Fruit fly (Drosophila melanogaster) whole organism, embryonic: ENCODE measurements around the gene CG15403.

Source experiments
- Antp ChIP-seq: fragments of 200-800 bp; sonication (Bioruptor generic); optimal IDR thresholded peaks from 3 replicates; lab custom pipeline; 2016; ENCODE audit warnings: missing biosample characterization, missing genetic modification characterization
- CG10366 ChIP-seq: fragments of 200-800 bp; sonication (Bioruptor generic); IDR thresholded peaks from 2 replicates; pipeline ENCODE4 v1.3.6; 2022; ENCODE audit warnings: missing biosample characterization, missing genetic modification characterization
- CG11093 ChIP-seq: fragments of 200-800 bp; sonication (Bioruptor generic); IDR thresholded peaks from 3 replicates; pipeline ENCODE4 v1.3.6; 2022; ENCODE audit warnings: missing biosample characterization, missing genetic modification characterization
- CG11398 ChIP-seq: fragments of 200-800 bp; sonication (Bioruptor generic); optimal IDR thresholded peaks from 2 replicates; lab custom pipeline; 2016; ENCODE audit warnings: missing biosample characterization, missing genetic modification characterization
- CG11456 ChIP-seq: fragments of 200-800 bp; sonication (Bioruptor generic); IDR thresholded peaks from 3 replicates; pipeline ENCODE4 v1.3.6; 2022; ENCODE audit warnings: missing biosample characterization, missing genetic modification characterization
- CG14441 ChIP-seq: fragments of 200-800 bp; sonication (Bioruptor generic); IDR thresholded peaks from 2 replicates; pipeline ENCODE4 v1.3.6; 2022; ENCODE audit warnings: missing biosample characterization, missing genetic modification characterization
- CG15011 ChIP-seq: fragments of 200-800 bp; sonication (Bioruptor generic); optimal IDR thresholded peaks from 3 replicates; lab custom pipeline; 2018; ENCODE audit warnings: missing biosample characterization, mild to moderate bottlenecking, missing genetic modification characterization
- CG17186 ChIP-seq: fragments of 200-800 bp; sonication (Bioruptor generic); optimal IDR thresholded peaks from 3 replicates; lab custom pipeline; 2017; ENCODE audit warnings: missing biosample characterization, missing genetic modification reagents, missing genetic modification characterization
- CG17361 ChIP-seq: fragments of 200-800 bp; sonication (Bioruptor generic); IDR thresholded peaks from 3 replicates; pipeline ENCODE4 v1.3.6; 2022; ENCODE audit warnings: missing biosample characterization, missing genetic modification characterization
- CG17568 ChIP-seq: fragments of 200-800 bp; sonication (Bioruptor generic); optimal IDR thresholded peaks from 2 replicates; lab custom pipeline; 2018; ENCODE audit warnings: missing biosample characterization, mild to moderate bottlenecking, missing genetic modification characterization, moderate library complexity
- CG2202 ChIP-seq: fragments of 200-800 bp; sonication (Bioruptor generic); optimal IDR thresholded peaks from 2 replicates; lab custom pipeline; 2018; ENCODE audit warnings: missing biosample characterization, mild to moderate bottlenecking, missing genetic modification characterization
- CG32772 ChIP-seq: fragments of 200-800 bp; sonication (Bioruptor generic); IDR thresholded peaks from 2 replicates; pipeline ENCODE4 v1.3.6; 2022; ENCODE audit warnings: missing biosample characterization, missing genetic modification characterization
- CG33213 ChIP-seq: fragments of 200-800 bp; sonication (Bioruptor generic); optimal IDR thresholded peaks from 3 replicates; lab custom pipeline; 2016; ENCODE audit warnings: missing biosample characterization, missing genetic modification characterization
- CG3407 ChIP-seq: fragments of 200-800 bp; sonication (Bioruptor generic); optimal IDR thresholded peaks from 2 replicates; lab custom pipeline; 2018; ENCODE audit warnings: missing biosample characterization, mild to moderate bottlenecking, missing genetic modification characterization
- CG6854 ChIP-seq: fragments of 200-800 bp; sonication (Bioruptor generic); optimal IDR thresholded peaks from 3 replicates; lab custom pipeline; 2017; ENCODE audit warnings: missing biosample characterization, mild to moderate bottlenecking, missing genetic modification characterization
- CG8089 ChIP-seq: fragments of 200-800 bp; sonication (Bioruptor generic); optimal IDR thresholded peaks from 3 replicates; lab custom pipeline; 2016; ENCODE audit warnings: missing biosample characterization, missing genetic modification characterization
- CG8388 ChIP-seq: fragments of 200-800 bp; sonication (Bioruptor generic); optimal IDR thresholded peaks from 2 replicates; lab custom pipeline; 2019; ENCODE audit warnings: missing biosample characterization, mild to moderate bottlenecking, missing genetic modification characterization, moderate library complexity
- CG8478 ChIP-seq: fragments of >200 bp; optimal IDR thresholded peaks from 2 replicates; lab custom pipeline; 2018
- CG8924 ChIP-seq: fragments of 200-800 bp; optimal IDR thresholded peaks from 3 replicates; lab custom pipeline; 2019; ENCODE audit warnings: missing biosample characterization, mild to moderate bottlenecking, missing genetic modification characterization, moderate library complexity
- D19B ChIP-seq: fragments of 200-800 bp; sonication (Bioruptor generic); optimal IDR thresholded peaks from 2 replicates; lab custom pipeline; 2017; ENCODE audit warnings: missing biosample characterization, mild to moderate bottlenecking, missing genetic modification characterization
- Dek ChIP-seq: fragments of 200-800 bp; sonication (Bioruptor generic); optimal IDR thresholded peaks from 3 replicates; lab custom pipeline; 2019; ENCODE audit warnings: missing biosample characterization, mild to moderate bottlenecking, missing genetic modification characterization, moderate library complexity
- E2f1 ChIP-seq: fragments of 200-800 bp; sonication (Bioruptor generic); IDR thresholded peaks from 2 replicates; pipeline ENCODE4 v1.3.6; 2022; ENCODE audit warnings: missing biosample characterization, missing genetic modification characterization
- Hr51 ChIP-seq, 2 experiments: fragments of 200-800 bp; sonication (Bioruptor generic); optimal IDR thresholded peaks; 2 replicates in 1 of 2; 3 replicates in 1 of 2; lab custom pipeline; 2016 to 2018; ENCODE audit warnings: missing biosample characterization in 2 of 2, missing genetic modification characterization in 2 of 2, mild to moderate bottlenecking in 1 of 2, moderate library complexity in 1 of 2
- Hr78 ChIP-seq, 2 experiments: fragments of 200-800 bp in 1 of 2; fragments of >200 bp in 1 of 2; sonication (Bioruptor generic) in 1 of 2; optimal IDR thresholded peaks; 2 replicates each; lab custom pipeline; 2017 to 2019; ENCODE audit warnings: missing biosample characterization in 2 of 2, missing genetic modification characterization in 2 of 2, mild to moderate bottlenecking in 1 of 2, moderate library complexity in 1 of 2
- Lpt ChIP-seq: fragments of >200 bp; optimal IDR thresholded peaks from 2 replicates; lab custom pipeline; 2018; ENCODE audit warnings: missing biosample characterization, missing genetic modification characterization
- Neu2 ChIP-seq: fragments of 200-800 bp; sonication (Bioruptor generic); optimal IDR thresholded peaks from 3 replicates; lab custom pipeline; 2016; ENCODE audit warnings: missing biosample characterization, missing genetic modification characterization, borderline replicate concordance
- Nf-YA ChIP-seq: fragments of 200-800 bp; sonication (Bioruptor generic); IDR thresholded peaks from 2 replicates; pipeline ENCODE4 v1.3.6; 2022; ENCODE audit warnings: missing biosample characterization, missing genetic modification characterization
- Nf-YB ChIP-seq: fragments of 200-800 bp; sonication (Bioruptor generic); optimal IDR thresholded peaks from 3 replicates; lab custom pipeline; 2019; ENCODE audit warnings: missing biosample characterization, mild to moderate bottlenecking, missing genetic modification characterization, moderate library complexity
- Side ChIP-seq: fragments of 200-800 bp; sonication (Bioruptor generic); optimal IDR thresholded peaks from 2 replicates; lab custom pipeline; 2016; ENCODE audit warnings: missing biosample characterization, missing genetic modification characterization
- Spps ChIP-seq: fragments of 200-800 bp; sonication (Bioruptor generic); optimal IDR thresholded peaks from 2 replicates; lab custom pipeline; 2018; ENCODE audit warnings: missing biosample characterization, mild to moderate bottlenecking, missing genetic modification characterization
- ase ChIP-seq: fragments of 200-800 bp; sonication (Bioruptor generic); IDR thresholded peaks from 3 replicates; pipeline ENCODE4 v1.3.6; 2022; ENCODE audit warnings: missing biosample characterization, missing genetic modification characterization
- bbx ChIP-seq: fragments of 200-800 bp; sonication (Bioruptor generic); IDR thresholded peaks from 2 replicates; pipeline ENCODE4 v1.3.6; 2022; ENCODE audit warnings: missing biosample characterization, missing genetic modification characterization; ENCODE audit not compliant: partially characterized antibody
- bcd ChIP-seq: fragments of 200-800 bp; sonication (Bioruptor generic); optimal IDR thresholded peaks from 2 replicates; lab custom pipeline; 2017; ENCODE audit warnings: missing biosample characterization, mild to moderate bottlenecking, missing genetic modification characterization
- br ChIP-seq: fragments of >200 bp; optimal IDR thresholded peaks from 2 replicates; lab custom pipeline; 2017
- crc ChIP-seq: fragments of 200-800 bp; sonication (Bioruptor generic); optimal IDR thresholded peaks from 2 replicates; lab custom pipeline; 2016; ENCODE audit warnings: missing biosample characterization, missing genetic modification characterization
- croc ChIP-seq: fragments of 200-800 bp; sonication (Bioruptor generic); conservative IDR thresholded peaks from 3 replicates; pipeline ENCODE4 v1.3.6; 2022; ENCODE audit warnings: missing biosample characterization, missing genetic modification characterization
- dimm ChIP-seq: fragments of 200-800 bp; sonication (Bioruptor generic); IDR thresholded peaks from 2 replicates; pipeline ENCODE4 v1.3.6; 2022; ENCODE audit warnings: missing biosample characterization, missing genetic modification characterization
- exex ChIP-seq: fragments of 200-800 bp; sonication (Bioruptor generic); optimal IDR thresholded peaks from 4 replicates; lab custom pipeline; 2018; ENCODE audit warnings: missing biosample characterization, mild to moderate bottlenecking, missing genetic modification characterization, moderate library complexity
- gsb-n ChIP-seq: fragments of 200-800 bp; sonication (Bioruptor generic); optimal IDR thresholded peaks from 3 replicates; lab custom pipeline; 2018; ENCODE audit warnings: missing biosample characterization, mild to moderate bottlenecking, missing genetic modification characterization
- mirr ChIP-seq: fragments of 200-800 bp; sonication (Bioruptor generic); optimal IDR thresholded peaks from 3 replicates; lab custom pipeline; 2018; ENCODE audit warnings: missing biosample characterization, mild to moderate bottlenecking, missing genetic modification characterization
- odd ChIP-seq: fragments of 200-800 bp; sonication (Bioruptor generic); optimal IDR thresholded peaks from 2 replicates; lab custom pipeline; 2017; ENCODE audit warnings: missing biosample characterization, mild to moderate bottlenecking, missing genetic modification characterization
- pita ChIP-seq: fragments of 200-800 bp; sonication (Bioruptor generic); optimal IDR thresholded peaks from 2 replicates; lab custom pipeline; 2017; ENCODE audit warnings: missing biosample characterization, mild to moderate bottlenecking, missing genetic modification characterization
- ranshi ChIP-seq: fragments of 200-800 bp; sonication (Bioruptor generic); IDR thresholded peaks from 2 replicates; pipeline ENCODE4 v1.3.6; 2022; ENCODE audit warnings: missing biosample characterization, missing genetic modification characterization
- sens ChIP-seq: fragments of 200-800 bp; sonication (Bioruptor generic); peaks from one replicate; lab custom pipeline; 2016; ENCODE audit warnings: missing biosample characterization, missing genetic modification characterization

The CG15403 gene

DNA sequence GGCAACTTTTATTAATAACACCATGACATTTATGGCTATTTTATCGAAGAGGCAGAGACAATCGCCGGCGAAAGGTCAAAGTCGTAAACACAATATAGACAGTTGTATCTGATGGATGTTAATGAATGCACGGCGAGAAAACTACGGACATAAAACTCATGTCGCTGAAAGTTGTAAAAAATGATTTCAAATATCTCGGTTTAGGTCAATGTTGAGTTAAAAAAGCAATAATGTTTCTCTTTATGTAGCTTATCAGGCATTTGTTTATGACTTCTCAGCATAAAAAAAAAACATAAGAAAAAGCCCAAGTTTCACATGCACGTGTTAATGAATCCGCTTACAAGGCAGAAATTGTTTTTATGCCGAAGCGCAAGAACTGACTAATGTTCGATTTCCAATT lies 7.1 kb upstream of the CG15403 start (continued):
- TF ChIP-seq Hr78 (GFP tag; optimal IDR thresholded peaks at IDR 0.05; lab: Kevin White, UChicago) (peak in 1 of 2 experiments; percentile 49), Hr51 (GFP tag; optimal IDR thresholded peaks at IDR 0.05; lab: Kevin White, UChicago) (peak in 1 of 2 experiments; percentile 9), Antp (GFP tag; lab: Kevin White, UChicago) (peak; percentile 20), pita (GFP tag; lab: Kevin White, UChicago) (no peak), CG17186 (GFP tag; lab: Kevin White, UChicago) (no peak), ase (GFP tag; lab: Robert Waterston, UW) (no peak), crc (GFP tag; lab: Kevin White, UChicago) (no peak), CG32772 (GFP tag; lab: Robert Waterston, UW) (0 out of 2 replicates have a peak, but pooled peaks have one; percentile 6), bcd (no peak), CG33213 (GFP tag; lab: Kevin White, UChicago) (no peak), br (lab: Kevin White, UChicago) (no peak), exex (no peak), Dek (tag; lab: Kevin White, UChicago) (no peak), CG8089 (GFP tag; lab: Kevin White, UChicago) (no peak), E2f1 (GFP tag; lab: Robert Waterston, UW) (0 out of 2 replicates have a peak, but pooled peaks have one; percentile 19), CG8388 (GFP tag; lab: Kevin White, UChicago) (no peak), bbx (GFP tag; lab: Robert Waterston, UW) (no peak), Nf-YA (GFP tag; lab: Robert Waterston, UW) (no peak), CG3407 (GFP tag; lab: Kevin White, UChicago) (no peak), sens (peak; percentile 48), croc (GFP tag; lab: Robert Waterston, UW) (no peak), Nf-YB (GFP tag; lab: Kevin White, UChicago) (no peak), CG14441 (GFP tag; lab: Robert Waterston, UW) (peak; percentile 26; the same call in 1 of the 2 replicates), D19B (GFP tag; lab: Kevin White, UChicago) (no peak), CG8924 (tag; lab: Kevin White, UChicago) (no peak), ranshi (GFP tag; lab: Robert Waterston, UW) (no peak), CG17568 (no peak), CG11456 (GFP tag; lab: Robert Waterston, UW) (0 out of 3 replicates have a peak, but pooled peaks have one; percentile 40), mirr (GFP tag; lab: Kevin White, UChicago) (no peak), CG11093 (GFP tag; lab: Robert Waterston, UW) (no peak), CG2202 (tag; lab: Kevin White, UChicago) (no peak), odd (GFP tag; lab: Kevin White, UChicago) (no peak), Neu2 (GFP tag; lab: Kevin White, UChicago) (no peak), CG6854 (GFP tag; lab: Kevin White, UChicago) (no peak), gsb-n (tag; lab: Kevin White, UChicago) (no peak), CG11398 (GFP tag; lab: Kevin White, UChicago) (no peak), dimm (GFP tag; lab: Robert Waterston, UW) (no peak), CG8478 (no peak), CG15011 (GFP tag; lab: Kevin White, UChicago) (no peak), Lpt (GFP tag; lab: Kevin White, UChicago) (no peak), Spps (no peak), CG17361 (GFP tag; lab: Robert Waterston, UW) (no peak), Side (GFP tag; lab: Kevin White, UChicago) (no peak), CG10366 (GFP tag; lab: Robert Waterston, UW) (no peak)
